Worm (Caenorhabditis elegans): Measurements from ENCODE around the gene twk-32.

DNA sequence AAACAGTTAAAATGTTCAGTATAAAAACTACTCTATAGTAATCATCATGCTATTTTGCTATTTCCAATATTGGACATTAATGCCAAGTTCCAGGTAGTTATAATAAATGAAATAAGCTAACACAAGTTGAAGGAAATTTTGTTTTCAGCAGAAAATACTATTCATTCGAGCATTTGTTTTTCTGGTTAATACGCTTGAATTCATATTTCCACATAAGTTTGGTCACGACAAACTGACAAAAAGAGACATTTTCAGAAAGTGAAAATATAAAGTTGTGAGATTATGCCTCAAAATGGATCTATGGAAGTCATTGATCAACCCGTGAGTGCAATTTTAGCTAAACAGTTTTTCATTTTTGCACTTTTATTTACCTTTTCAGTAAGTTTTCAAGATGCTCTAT, 48.7 kb downstream of the twk-32 start, which contains the start of gene srx-131:
- TF ChIP-seq tab-1 (GFP tag; IDR thresholded peaks at IDR 0.05) (no peak), ztf-29 (GFP tag; IDR thresholded peaks at IDR 0.05) (no peak), ztf-23 (GFP tag; IDR thresholded peaks at IDR 0.05) (no peak)

All from whole organism, midembryonic.